Worm (Caenorhabditis elegans): ENCODE measurements around the gene ZC239.16.

Gene ZC239.16

ce11 chrII:3225200-3225599 is at the start of gene ZC239.16:
ZC239.16 (minus strand) TSS chrII:3225319.
- TF ChIP-seq nhr-80 (tag; optimal IDR thresholded peaks at IDR 0.05) (peak; percentile 13), dpl-1 (GFP tag; optimal IDR thresholded peaks at IDR 0.05) (no peak)

DNA sequence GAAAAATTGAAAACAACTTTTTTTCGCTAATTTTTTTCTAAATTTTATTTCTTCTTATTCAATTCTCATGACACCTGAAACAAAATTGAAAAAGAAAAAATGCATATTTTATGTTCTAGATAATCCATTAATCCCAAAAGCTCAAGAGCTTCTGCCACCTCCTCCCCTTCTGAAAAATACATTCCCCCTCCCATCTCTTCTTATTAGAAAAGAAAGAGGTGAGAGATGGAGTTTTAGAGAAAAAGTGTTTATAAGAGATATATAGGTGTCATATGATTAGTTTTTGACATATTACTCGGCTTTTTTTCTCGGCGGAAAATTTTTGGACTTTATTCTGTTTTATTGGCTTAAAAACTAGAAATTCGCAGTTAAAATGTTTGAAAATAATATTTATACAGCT is 45.5 kb upstream of the ZC239.16 start:
- TF ChIP-seq unc-130 (GFP tag; optimal IDR thresholded peaks at IDR 0.05) (no peak), D2030.7 (GFP tag; IDR thresholded peaks at IDR 0.05) (no peak), unc-62 (GFP tag; optimal IDR thresholded peaks at IDR 0.05) (no peak), Y53F4B.3 (GFP tag; IDR thresholded peaks at IDR 0.05) (no peak), ztf-26 (tag; optimal IDR thresholded peaks at IDR 0.05) (no peak), lsl-1 (GFP tag; optimal IDR thresholded peaks at IDR 0.05) (no peak), lsy-27 (tag; optimal IDR thresholded peaks at IDR 0.05; ENCODE audit: borderline replicate concordance, insufficient read depth) (no peak), ceh-100 (GFP tag; IDR thresholded peaks at IDR 0.05) (no peak), snpc-4 (GFP tag; optimal IDR thresholded peaks at IDR 0.05) (no peak), snpc-4 (tag; optimal IDR thresholded peaks at IDR 0.05) (no peak), Y67H2A.10 (GFP tag; conservative IDR thresholded peaks at IDR 0.05) (no peak), hmg-1.2 (GFP tag; IDR thresholded peaks at IDR 0.05) (no peak), nhr-80 (tag; optimal IDR thresholded peaks at IDR 0.05) (no peak), rpc-1 (optimal IDR thresholded peaks at IDR 0.05) (no peak), rpc-1 (tag; optimal IDR thresholded peaks at IDR 0.05) (no peak), nfya-2 (GFP tag; IDR thresholded peaks at IDR 0.05) (no peak), athp-1 (tag; optimal IDR thresholded peaks at IDR 0.05) (no peak), hlh-12 (tag; optimal IDR thresholded peaks at IDR 0.05) (no peak), F39B2.1 (GFP tag; IDR thresholded peaks at IDR 0.05) (no peak)

DNA sequence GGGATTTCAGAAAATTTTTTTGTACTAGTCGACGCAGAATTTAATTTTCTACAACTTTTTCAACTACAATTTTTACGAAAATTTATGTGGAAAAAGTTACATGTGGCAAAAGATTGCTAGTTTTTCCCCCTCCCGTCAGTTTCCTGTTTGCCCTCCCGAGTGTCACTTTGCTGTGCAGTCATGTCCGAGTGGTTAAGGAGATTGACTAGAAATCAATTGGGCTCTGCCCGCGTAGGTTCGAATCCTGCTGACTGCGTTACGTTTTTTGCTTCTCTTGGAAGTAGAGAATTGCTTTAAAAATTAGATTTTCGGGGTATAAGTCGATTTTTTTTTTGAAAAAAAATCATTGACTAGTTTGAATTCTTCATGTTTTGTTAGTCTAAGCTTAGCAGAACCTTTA is 42.7 kb upstream of the ZC239.16 start:
- TF ChIP-seq F22D6.2 (tag; optimal IDR thresholded peaks at IDR 0.05) = no peak
- TF ChIP-seq tbp1 (GFP tag; optimal IDR thresholded peaks at IDR 0.05) = peak; percentile 95
- no peak for TF ChIP-seq ceh-27 (GFP tag; optimal IDR thresholded peaks at IDR 0.05)
- no peak for TF ChIP-seq mes-4 (tag; optimal IDR thresholded peaks at IDR 0.05)
- TF ChIP-seq snpc-1.1 (tag; optimal IDR thresholded peaks at IDR 0.05; ENCODE audit: insufficient read depth) = no peak
- TF ChIP-seq attf-6 (GFP tag; IDR thresholded peaks at IDR 0.05) = no peak
- TF ChIP-seq attf-5 (GFP tag; optimal IDR thresholded peaks at IDR 0.05) = peak; percentile 32
- no peak for TF ChIP-seq lin-40 (tag; optimal IDR thresholded peaks at IDR 0.05)
- peak; percentile 47 for TF ChIP-seq die-1 (tag; optimal IDR thresholded peaks at IDR 0.05)
- TF ChIP-seq K12H6.12 (tag; optimal IDR thresholded peaks at IDR 0.05) = no peak
- TF ChIP-seq lin-26 (GFP tag; IDR thresholded peaks at IDR 0.05) = peak; percentile 80; the same call in 1 of the 2 replicates
- TF ChIP-seq hmg-1.2 (GFP tag; IDR thresholded peaks at IDR 0.05) = peak; percentile 48
- TF ChIP-seq snpc-4 (GFP tag; optimal IDR thresholded peaks at IDR 0.05) = no peak
- TF ChIP-seq snpc-4 (tag; optimal IDR thresholded peaks at IDR 0.05) = peak in 1 of 4 experiments; percentile 37
- no peak for TF ChIP-seq ama-1 (optimal IDR thresholded peaks at IDR 0.05)
- TF ChIP-seq ama-1 (GFP tag; optimal IDR thresholded peaks at IDR 0.05) = peak; percentile 16 to 25
- no peak for TF ChIP-seq hsf-1 (GFP tag; IDR thresholded peaks at IDR 0.05)
- TF ChIP-seq nfya-1 (tag; optimal IDR thresholded peaks at IDR 0.05; ENCODE audit: borderline replicate concordance, insufficient read depth) = no peak
- no peak for TF ChIP-seq nhr-27 (tag; optimal IDR thresholded peaks at IDR 0.05)
- TF ChIP-seq D2030.7 (GFP tag; IDR thresholded peaks at IDR 0.05) = no peak
- no peak for TF ChIP-seq ztf-28 (GFP tag; IDR thresholded peaks at IDR 0.05)
- TF ChIP-seq chd-7 (tag; optimal IDR thresholded peaks at IDR 0.05) = peak; percentile 14
- no peak for TF ChIP-seq efl-1 (GFP tag; optimal IDR thresholded peaks at IDR 0.05)
- peak; percentile 55; the same call in 1 of the 2 replicates for TF ChIP-seq Y53G8AR.9 (GFP tag; conservative IDR thresholded peaks at IDR 0.05)
- peak; percentile 66 for TF ChIP-seq nfyb-1 (GFP tag; IDR thresholded peaks at IDR 0.05)
- 0 out of 2 replicates have a peak, but pooled peaks have one; percentile 32 for TF ChIP-seq ceh-100 (GFP tag; IDR thresholded peaks at IDR 0.05)
- TF ChIP-seq atf-7 (tag; optimal IDR thresholded peaks at IDR 0.05) = no peak
- TF ChIP-seq F57A8.1 (GFP tag; optimal IDR thresholded peaks at IDR 0.05) = no peak
- TF ChIP-seq dox-1 (GFP tag; IDR thresholded peaks at IDR 0.05) = 0 out of 2 replicates have a peak, but pooled peaks have one; percentile 31
- peak; percentile 80 for TF ChIP-seq B0261.1 (tag; optimal IDR thresholded peaks at IDR 0.05)
- TF ChIP-seq lsl-1 (GFP tag; optimal IDR thresholded peaks at IDR 0.05) = peak; percentile 24
- TF ChIP-seq him-1 (tag; optimal IDR thresholded peaks at IDR 0.05) = peak; percentile 63
- no peak for TF ChIP-seq gei-17 (GFP tag; optimal IDR thresholded peaks at IDR 0.05)

Measured in whole organism, young adult.